Worm (Caenorhabditis elegans): ENCODE measurements around the gene ZK1321.4.
A peak's percentile ranks its signal among the peaks of the same experiment; 100 is the strongest.

ZK1321.4 gene

ce11 chrII:9787395-9788152 is 13.8 kb upstream of the ZK1321.4 start, which contains the start of gene cyp-13A2 (continued):
- peak; percentile 96 for TF ChIP-seq snpc-4 (tag; optimal IDR thresholded peaks at IDR 0.05)
- no peak for TF ChIP-seq elt-3 (tag; optimal IDR thresholded peaks at IDR 0.05)
- no peak for TF ChIP-seq nhr-28 (tag; optimal IDR thresholded peaks at IDR 0.05)
- no peak for TF ChIP-seq fkh-2 (tag; optimal IDR thresholded peaks at IDR 0.05)
- peak; percentile 87 for TF ChIP-seq elt-2 (tag; optimal IDR thresholded peaks at IDR 0.05)

DNA sequence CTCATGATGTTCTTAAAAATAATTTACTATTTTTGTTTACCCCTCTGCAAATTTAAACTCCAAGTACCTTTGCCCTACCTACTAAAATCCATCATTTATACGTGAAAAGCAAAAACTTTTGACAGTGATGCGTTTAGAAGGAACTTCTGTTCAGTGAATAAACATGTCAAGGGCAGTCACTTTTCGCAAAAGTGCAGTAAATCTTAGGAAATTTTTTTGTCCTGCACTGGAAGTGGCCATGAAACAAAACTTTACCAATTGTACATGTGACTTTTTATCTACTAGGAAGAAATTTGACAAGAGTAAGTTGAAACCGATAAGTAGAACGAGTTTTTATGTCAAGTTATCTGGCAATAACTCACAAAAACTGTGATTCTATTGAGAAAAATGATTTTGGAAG is 12.5 kb upstream of the ZK1321.4 start:
- TF ChIP-seq ztf-4 (tag; optimal IDR thresholded peaks at IDR 0.05) (no peak), unc-62 (GFP tag; optimal IDR thresholded peaks at IDR 0.05) (no peak), nfya-1 (tag; optimal IDR thresholded peaks at IDR 0.05; ENCODE audit: insufficient read depth) (no peak), lsy-12 (tag; optimal IDR thresholded peaks at IDR 0.05) (no peak), nhr-77 (tag; optimal IDR thresholded peaks at IDR 0.05) (no peak), nhr-25 (tag; optimal IDR thresholded peaks at IDR 0.05) (peak; percentile 57), elt-1 (tag; optimal IDR thresholded peaks at IDR 0.05) (peak; percentile 8), fkh-2 (tag; optimal IDR thresholded peaks at IDR 0.05) (no peak), nhr-23 (tag; optimal IDR thresholded peaks at IDR 0.05) (peak; percentile 81), ceh-28 (tag; optimal IDR thresholded peaks at IDR 0.05) (no peak), nhr-67 (tag; optimal IDR thresholded peaks at IDR 0.05) (no peak), jun-1 (tag; optimal IDR thresholded peaks at IDR 0.05) (no peak), unc-39 (tag; optimal IDR thresholded peaks at IDR 0.05) (no peak)

- TF ChIP-seq pqm-1 (tag; optimal IDR thresholded peaks at IDR 0.05) (no peak), fkh-10 (GFP tag; optimal IDR thresholded peaks at IDR 0.05) (no peak), nhr-237 (tag; optimal IDR thresholded peaks at IDR 0.05) (no peak), daf-12 (tag; optimal IDR thresholded peaks at IDR 0.05) (no peak), zag-1 (tag; optimal IDR thresholded peaks at IDR 0.05) (no peak), nhr-12 (tag; optimal IDR thresholded peaks at IDR 0.05) (no peak), snpc-4 (tag; optimal IDR thresholded peaks at IDR 0.05) (no peak), fos-1 (tag; optimal IDR thresholded peaks at IDR 0.05) (no peak), aly-2 (tag; optimal IDR thresholded peaks at IDR 0.05) (no peak)
Observed at ce11 chrII:9782337-9782736, 8.6 kb upstream of the ZK1321.4 start, which contains the start of gene T10B9.14. T10B9.14 (minus strand) TSS chrII:9782437.

DNA sequence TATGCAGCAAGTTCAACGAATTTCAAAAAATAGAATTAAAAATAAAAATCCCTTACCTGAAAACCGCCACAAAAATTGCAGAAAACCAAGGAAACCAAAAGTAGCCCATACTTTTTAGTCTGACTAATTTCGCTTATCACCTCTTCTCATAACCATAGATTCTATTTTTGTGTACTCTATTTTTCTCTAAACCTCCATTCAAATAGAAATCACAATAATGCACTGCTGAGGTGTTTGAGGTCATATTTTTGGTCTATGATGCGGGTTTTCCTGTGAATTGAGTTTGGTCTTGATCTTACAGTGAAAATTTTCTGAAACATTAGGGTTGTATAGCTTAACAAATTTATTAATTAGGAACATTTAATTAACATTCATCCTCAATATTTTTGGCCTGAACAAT is 8.1 kb upstream of the ZK1321.4 start, which contains the start of gene cyp-13A1:
TSS of gene cyp-13A1 (minus strand) at position 156 of the 400 bp plus-strand sequence.
- peak; percentile 76 for TF ChIP-seq pqm-1 (tag; optimal IDR thresholded peaks at IDR 0.05)
- peak; percentile 38 for TF ChIP-seq elt-2 (tag; optimal IDR thresholded peaks at IDR 0.05)
- peak; percentile 70 for TF ChIP-seq pha-4 (tag; optimal IDR thresholded peaks at IDR 0.05)
- no peak for TF ChIP-seq ceh-16 (tag; optimal IDR thresholded peaks at IDR 0.05)
- TF ChIP-seq unc-39 (tag; optimal IDR thresholded peaks at IDR 0.05): no peak

ce11 chrII:9778495-9778894 is 4.8 kb upstream of the ZK1321.4 start:
- TF ChIP-seq mdl-1 (tag; optimal IDR thresholded peaks at IDR 0.05): no peak
- TF ChIP-seq aly-2 (tag; optimal IDR thresholded peaks at IDR 0.05): no peak
- no peak for TF ChIP-seq ceh-82 (tag; optimal IDR thresholded peaks at IDR 0.05)
- peak; percentile 75 for TF ChIP-seq nhr-11 (tag; optimal IDR thresholded peaks at IDR 0.05)

- TF ChIP-seq fkh-10 (GFP tag; optimal IDR thresholded peaks at IDR 0.05) (no peak), ztf-11 (tag; optimal IDR thresholded peaks at IDR 0.05) (no peak), nfya-1 (tag; optimal IDR thresholded peaks at IDR 0.05; ENCODE audit: insufficient read depth) (no peak), daf-12 (tag; optimal IDR thresholded peaks at IDR 0.05) (no peak), ceh-82 (tag; optimal IDR thresholded peaks at IDR 0.05) (no peak), egl-5 (tag; optimal IDR thresholded peaks at IDR 0.05) (no peak), aly-2 (tag; optimal IDR thresholded peaks at IDR 0.05) (no peak), snpc-4 (tag; optimal IDR thresholded peaks at IDR 0.05) (no peak), jun-1 (tag; optimal IDR thresholded peaks at IDR 0.05) (no peak), nhr-77 (tag; optimal IDR thresholded peaks at IDR 0.05) (no peak), ceh-9 (tag; optimal IDR thresholded peaks at IDR 0.05) (no peak), lin-39 (tag; optimal IDR thresholded peaks at IDR 0.05) (no peak), fkh-2 (tag; optimal IDR thresholded peaks at IDR 0.05) (no peak), tbx-2 (tag; optimal IDR thresholded peaks at IDR 0.05) (no peak), ceh-16 (tag; optimal IDR thresholded peaks at IDR 0.05) (no peak), pqm-1 (tag; optimal IDR thresholded peaks at IDR 0.05) (no peak), nhr-25 (tag; optimal IDR thresholded peaks at IDR 0.05) (no peak), eor-1 (tag; optimal IDR thresholded peaks at IDR 0.05) (no peak), zag-1 (tag; optimal IDR thresholded peaks at IDR 0.05) (no peak)
Observed at ce11 chrII:9775790-9776189, 2.0 kb upstream of the ZK1321.4 start, which contains the start of gene T10B9.9. T10B9.9 (minus strand) TSS chrII:9775890.

Data from whole organism, L3 larva.